Worm (Caenorhabditis elegans): ENCODE results near the gene gpd-1.

Gene gpd-1

DNA sequence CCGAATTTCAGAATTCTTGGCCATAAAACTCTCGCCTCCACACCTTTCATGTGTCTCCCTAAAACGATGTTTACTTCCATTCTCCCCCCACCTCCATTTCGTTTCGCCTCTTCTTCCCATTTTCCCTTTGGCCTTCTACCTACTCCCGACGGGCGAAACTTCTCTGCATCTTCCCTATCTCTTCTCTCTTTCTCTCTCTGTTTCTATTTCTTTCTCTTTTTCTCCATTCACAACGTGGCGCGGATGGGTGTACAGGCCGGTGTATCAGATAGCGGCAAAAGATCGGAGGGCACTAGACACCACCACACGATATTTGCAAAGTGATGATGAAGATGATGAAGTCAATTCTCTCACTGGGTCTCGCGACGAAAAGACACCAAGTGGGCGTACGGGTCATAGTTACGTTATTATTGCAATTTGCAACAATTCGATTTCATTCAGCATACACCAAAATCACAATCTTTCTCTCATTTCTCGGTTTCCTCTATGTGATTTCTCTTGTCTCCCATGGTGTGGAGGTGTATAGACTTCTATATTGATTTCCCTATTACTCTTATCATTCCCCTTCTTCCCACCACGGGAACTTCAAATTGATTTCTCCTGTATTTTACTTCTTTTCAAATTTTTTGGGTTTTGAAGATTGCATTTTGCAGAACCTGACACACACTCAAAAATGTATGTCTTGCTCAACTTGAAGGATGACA is 9.1 kb upstream of the gpd-1 start, which contains the start of gene ztf-27:
TSS of gene ztf-27 (plus strand) at position 654 of the 704 bp plus-strand sequence.
- TF ChIP-seq pha-2 (tag; optimal IDR thresholded peaks at IDR 0.05) (no peak), K09A11.1 (tag; optimal IDR thresholded peaks at IDR 0.05; ENCODE audit: insufficient read depth) (no peak), ttx-3 (tag; optimal IDR thresholded peaks at IDR 0.05) (no peak), C38D4.7 (GFP tag; optimal IDR thresholded peaks at IDR 0.05) (no peak), pag-3 (tag; optimal IDR thresholded peaks at IDR 0.05; ENCODE audit: borderline replicate concordance) (no peak), unc-3 (GFP tag; conservative IDR thresholded peaks at IDR 0.05) (no peak), unc-3 (tag; optimal IDR thresholded peaks at IDR 0.05) (no peak), pax-1 (tag; optimal IDR thresholded peaks at IDR 0.05) (no peak), K02D7.2 (tag; optimal IDR thresholded peaks at IDR 0.05) (no peak), ahr-1 (tag; optimal IDR thresholded peaks at IDR 0.05) (no peak), nhr-232 (tag; optimal IDR thresholded peaks at IDR 0.05) (no peak), ref-2 (tag; optimal IDR thresholded peaks at IDR 0.05) (peak; percentile 16), ceh-24 (tag; optimal IDR thresholded peaks at IDR 0.05) (no peak), hlh-13 (GFP tag; optimal IDR thresholded peaks at IDR 0.05) (no peak), ceh-9 (tag; optimal IDR thresholded peaks at IDR 0.05) (no peak), pha-4 (tag; optimal IDR thresholded peaks at IDR 0.05) (no peak), lin-11 (tag; optimal IDR thresholded peaks at IDR 0.05) (no peak), unc-86 (tag; optimal IDR thresholded peaks at IDR 0.05) (no peak), Y22D7AL.16 (tag; optimal IDR thresholded peaks at IDR 0.05) (no peak), unc-42 (tag; optimal IDR thresholded peaks at IDR 0.05) (no peak), hlh-8 (tag; optimal IDR thresholded peaks at IDR 0.05) (no peak), ceh-19 (GFP tag; optimal IDR thresholded peaks at IDR 0.05) (no peak), elt-2 (tag; optimal IDR thresholded peaks at IDR 0.05) (no peak), ceh-34 (tag; optimal IDR thresholded peaks at IDR 0.05) (peak; percentile 54), C08G9.2 (tag; optimal IDR thresholded peaks at IDR 0.05) (peak; percentile 26), fax-1 (tag; optimal IDR thresholded peaks at IDR 0.05) (no peak), ets-4 (tag; optimal IDR thresholded peaks at IDR 0.05) (no peak), elt-4 (tag; optimal IDR thresholded peaks at IDR 0.05) (no peak), ama-1 (optimal IDR thresholded peaks at IDR 0.05) (no peak), pros-1 (tag; optimal IDR thresholded peaks at IDR 0.05) (peak; percentile 23), nfya-1 (tag; optimal IDR thresholded peaks at IDR 0.05) (peak; percentile 41), ceh-31 (tag; optimal IDR thresholded peaks at IDR 0.05) (peak; percentile 27), hlh-6 (tag; optimal IDR thresholded peaks at IDR 0.05) (peak; percentile 7), nhr-11 (tag; optimal IDR thresholded peaks at IDR 0.05) (no peak), ceh-22 (tag; optimal IDR thresholded peaks at IDR 0.05) (no peak), rnt-1 (tag; optimal IDR thresholded peaks at IDR 0.05) (no peak), sdc-2 (tag; optimal IDR thresholded peaks at IDR 0.05) (peak; percentile 14), tbx-7 (tag; optimal IDR thresholded peaks at IDR 0.05) (no peak), zip-5 (tag; optimal IDR thresholded peaks at IDR 0.05) (no peak), ceh-30 (tag; optimal IDR thresholded peaks at IDR 0.05) (no peak), dve-1 (tag; optimal IDR thresholded peaks at IDR 0.05) (peak; percentile 34), madf-2 (tag; optimal IDR thresholded peaks at IDR 0.05) (peak; percentile 18), ztf-16 (tag; optimal IDR thresholded peaks at IDR 0.05) (no peak), sox-4 (tag; optimal IDR thresholded peaks at IDR 0.05) (no peak), sox-2 (GFP tag; IDR thresholded peaks at IDR 0.05) (no peak), hlh-15 (tag; optimal IDR thresholded peaks at IDR 0.05) (no peak), T23F11.4 (GFP tag; optimal IDR thresholded peaks at IDR 0.05) (no peak), fkh-6 (tag; optimal IDR thresholded peaks at IDR 0.05) (no peak), ceh-48 (tag; optimal IDR thresholded peaks at IDR 0.05) (no peak), odd-2 (tag; optimal IDR thresholded peaks at IDR 0.05) (no peak), ceh-6 (GFP tag; optimal IDR thresholded peaks at IDR 0.05) (peak; percentile 4), fkh-10 (GFP tag; optimal IDR thresholded peaks at IDR 0.05) (no peak), lim-6 (tag; optimal IDR thresholded peaks at IDR 0.05) (no peak)
